Worm (Caenorhabditis elegans) whole organism, young adult: Measurements from ENCODE around the gene toc-1.

Experiments
- B0336.3 ChIP-seq: fragments of 200-800 bp; sonication (Bioruptor generic); IDR thresholded peaks from 2 replicates; pipeline ENCODE4 v1.3.6; 2022; ENCODE audit warnings: missing genetic modification characterization, missing compliant biosample characterization
- D2030.7 ChIP-seq: fragments of 200-800 bp; sonication (Bioruptor generic); IDR thresholded peaks from 2 replicates; pipeline ENCODE4 v1.3.6; 2022; ENCODE audit warnings: missing genetic modification reagents, missing genetic modification characterization, missing compliant biosample characterization
- F22D6.2 ChIP-seq: sonication (generic microtip); optimal IDR thresholded peaks from 2 replicates; lab custom pipeline; 2016; ENCODE audit warnings: mild to moderate bottlenecking, missing genetic modification characterization, missing compliant biosample characterization
- F37B4.10 ChIP-seq: fragments of 200-800 bp; sonication (Bioruptor generic); IDR thresholded peaks from 2 replicates; pipeline ENCODE4 v1.3.6; 2022; ENCODE audit warnings: missing genetic modification characterization, missing compliant biosample characterization
- F49E8.2 ChIP-seq: sonication (generic microtip); optimal IDR thresholded peaks from 3 replicates; lab custom pipeline; 2017; ENCODE audit warnings: missing genetic modification characterization, mild to moderate bottlenecking, missing compliant biosample characterization, antibody characterized with exemption, moderate library complexity; ENCODE audit not compliant: insufficient read depth
- F57A8.1 ChIP-seq: fragments of 200-800 bp; sonication (Bioruptor generic); optimal IDR thresholded peaks from 2 replicates; lab custom pipeline; 2018; ENCODE audit warnings: mild to moderate bottlenecking, missing genetic modification characterization, moderate library complexity, missing compliant biosample characterization
- T26A5.8 ChIP-seq: sonication (generic microtip); optimal IDR thresholded peaks from 2 replicates; lab custom pipeline; 2016; ENCODE audit warnings: missing genetic modification characterization, missing compliant biosample characterization
- ZK185.1 ChIP-seq: sonication (generic microtip); optimal IDR thresholded peaks from 2 replicates; lab custom pipeline; 2016; ENCODE audit warnings: mild to moderate bottlenecking, missing genetic modification characterization, missing compliant biosample characterization; ENCODE audit not compliant: poor library complexity, severe bottlenecking
- ama-1 ChIP-seq, 3 experiments: fragments of 150-350 bp in 1 of 3; sonication (generic microtip) in 2 of 3; optimal IDR thresholded peaks; 2 replicates each; lab custom pipeline; 2014 to 2018; ENCODE audit warnings: missing biosample characterization in 2 of 3, missing genetic modification characterization in 2 of 3, missing genetic modification reagents in 2 of 3
- attf-6 ChIP-seq: fragments of 200-800 bp; sonication (Bioruptor generic); IDR thresholded peaks from 2 replicates; pipeline ENCODE4 v1.3.6; 2022; ENCODE audit warnings: missing genetic modification reagents, missing genetic modification characterization, missing compliant biosample characterization
- bed-1 ChIP-seq: fragments of 200-800 bp; sonication (Bioruptor generic); IDR thresholded peaks from 2 replicates; pipeline ENCODE4 v1.3.6; 2022; ENCODE audit warnings: missing genetic modification reagents, missing genetic modification characterization, missing compliant biosample characterization
- ccch-3 ChIP-seq: fragments of 200-800 bp; sonication (Bioruptor generic); optimal IDR thresholded peaks from 2 replicates; lab custom pipeline; 2018; ENCODE audit warnings: mild to moderate bottlenecking, missing genetic modification characterization, missing compliant biosample characterization
- cebp-1 ChIP-seq, 2 experiments: fragments of 200-800 bp in 1 of 2; sonication (Bioruptor generic) in 1 of 2; sonication (generic microtip) in 1 of 2; IDR thresholded peaks in 1 of 2; optimal IDR thresholded peaks in 1 of 2; 2 replicates each; pipeline versions ENCODE4 v1.3.6 to Lab custom; 2017 to 2022; ENCODE audit warnings: missing compliant biosample characterization in 2 of 2, missing genetic modification characterization in 2 of 2, mild to moderate bottlenecking in 1 of 2, missing genetic modification reagents in 1 of 2, moderate library complexity in 1 of 2
- ceh-27 ChIP-seq: fragments of 200-800 bp; sonication (Bioruptor generic); optimal IDR thresholded peaks from 2 replicates; lab custom pipeline; 2018; ENCODE audit warnings: mild to moderate bottlenecking, missing genetic modification characterization, moderate library complexity, missing compliant biosample characterization
- ceh-40 ChIP-seq: fragments of 200-800 bp; sonication (Bioruptor generic); IDR thresholded peaks from 2 replicates; pipeline ENCODE4 v1.3.6; 2022; ENCODE audit warnings: missing genetic modification characterization, missing compliant biosample characterization
- dpff-1 ChIP-seq: sonication (generic microtip); optimal IDR thresholded peaks from 2 replicates; lab custom pipeline; 2017; ENCODE audit warnings: mild to moderate bottlenecking, missing genetic modification characterization, missing compliant biosample characterization
- egrh-3 ChIP-seq: fragments of 200-800 bp; sonication (Bioruptor generic); IDR thresholded peaks from 2 replicates; pipeline ENCODE4 v1.3.6; 2022; ENCODE audit warnings: missing genetic modification reagents, missing genetic modification characterization, missing compliant biosample characterization
- ets-4 ChIP-seq: fragments of 200-800 bp; sonication (Bioruptor generic); optimal IDR thresholded peaks from 2 replicates; lab custom pipeline; 2018; ENCODE audit warnings: mild to moderate bottlenecking, missing genetic modification characterization, missing compliant biosample characterization
- him-1 ChIP-seq: sonication (generic microtip); optimal IDR thresholded peaks from 2 replicates; lab custom pipeline; 2016; ENCODE audit warnings: missing genotype, missing genetic modification reagents, missing genetic modification characterization, missing compliant biosample characterization
- lag-1 ChIP-seq: fragments of 200-800 bp; sonication (Bioruptor generic); IDR thresholded peaks from 2 replicates; pipeline ENCODE4 v1.3.6; 2022; ENCODE audit warnings: missing genetic modification reagents, missing genetic modification characterization, missing compliant biosample characterization
- let-607 ChIP-seq, 2 experiments: fragments of 200-800 bp in 1 of 2; sonication (Bioruptor generic) in 1 of 2; sonication (generic microtip) in 1 of 2; optimal IDR thresholded peaks; 2 replicates each; lab custom pipeline; 2016 to 2018; ENCODE audit warnings: mild to moderate bottlenecking in 2 of 2, missing compliant biosample characterization in 2 of 2, missing genetic modification characterization in 2 of 2, moderate library complexity in 2 of 2, missing genotype in 1 of 2
- lin-35 ChIP-seq, 3 experiments: fragments of 150-350 bp in 2 of 3; sonication (generic microtip) in 1 of 3; optimal IDR thresholded peaks; 2 replicates each; lab custom pipeline; 2014 to 2018; ENCODE audit warnings: missing biosample characterization in 3 of 3, missing genetic modification characterization in 3 of 3, missing genetic modification reagents in 3 of 3
- lsy-27 ChIP-seq: sonication (generic microtip); optimal IDR thresholded peaks from 2 replicates; lab custom pipeline; 2017; ENCODE audit warnings: missing genetic modification characterization, mild to moderate bottlenecking, missing compliant biosample characterization, antibody characterized with exemption, missing genotype, borderline replicate concordance; ENCODE audit not compliant: insufficient read depth
- madf-3 ChIP-seq: fragments of 200-800 bp; sonication (Bioruptor generic); IDR thresholded peaks from 2 replicates; pipeline ENCODE4 v1.3.6; 2022; ENCODE audit warnings: missing genetic modification reagents, missing genetic modification characterization, missing compliant biosample characterization
- madf-6 ChIP-seq: fragments of 200-800 bp; sonication (Bioruptor generic); IDR thresholded peaks from 2 replicates; pipeline ENCODE4 v1.3.6; 2022; ENCODE audit warnings: missing genetic modification reagents, missing genetic modification characterization, missing compliant biosample characterization
- mcd-1 ChIP-seq: fragments of 200-800 bp; sonication (Bioruptor generic); IDR thresholded peaks from 2 replicates; pipeline ENCODE4 v1.3.6; 2022; ENCODE audit warnings: missing genetic modification reagents, missing genetic modification characterization, missing compliant biosample characterization
- mel-28 ChIP-seq: sonication (generic microtip); optimal IDR thresholded peaks from 2 replicates; lab custom pipeline; 2016; ENCODE audit warnings: borderline replicate concordance, mild to moderate bottlenecking, missing genetic modification characterization, missing compliant biosample characterization
- nfya-2 ChIP-seq: fragments of 200-800 bp; sonication (Bioruptor generic); IDR thresholded peaks from 2 replicates; pipeline ENCODE4 v1.3.6; 2022; ENCODE audit warnings: missing genetic modification reagents, missing genetic modification characterization, missing compliant biosample characterization
- nfyb-1 ChIP-seq: fragments of 200-800 bp; sonication (Bioruptor generic); IDR thresholded peaks from 2 replicates; pipeline ENCODE4 v1.3.6; 2022; ENCODE audit warnings: missing genetic modification reagents, missing genetic modification characterization, missing compliant biosample characterization
- nhr-80 ChIP-seq: sonication (generic microtip); optimal IDR thresholded peaks from 2 replicates; lab custom pipeline; 2016; ENCODE audit warnings: missing genetic modification characterization, missing compliant biosample characterization
- pbrm-1 ChIP-seq: fragments of 200-800 bp; sonication (Bioruptor generic); IDR thresholded peaks from 2 replicates; pipeline ENCODE4 v1.3.6; 2022; ENCODE audit warnings: missing genetic modification reagents, missing genetic modification characterization, missing compliant biosample characterization
- rcor-1 ChIP-seq: fragments of 200-800 bp; sonication (Bioruptor generic); IDR thresholded peaks from 2 replicates; pipeline ENCODE4 v1.3.6; 2022; ENCODE audit warnings: missing genetic modification reagents, missing genetic modification characterization, missing compliant biosample characterization
- rec-8 ChIP-seq, 2 experiments: sonication (generic microtip); optimal IDR thresholded peaks; 2 replicates each; lab custom pipeline; 2016; ENCODE audit warnings: mild to moderate bottlenecking in 2 of 2, missing genetic modification characterization in 2 of 2, missing genetic modification reagents in 2 of 2, missing genotype in 2 of 2, missing biosample characterization in 1 of 2, missing compliant biosample characterization in 1 of 2, moderate library complexity in 1 of 2
- rpc-1 ChIP-seq, 2 experiments: fragments of 150-350 bp in 1 of 2; sonication (generic microtip) in 1 of 2; optimal IDR thresholded peaks; 2 replicates each; lab custom pipeline; 2014 to 2018; ENCODE audit warnings: missing biosample characterization in 1 of 2, missing genetic modification characterization in 1 of 2, missing genetic modification reagents in 1 of 2, missing genotype in 1 of 2
- sptf-2 ChIP-seq: fragments of 200-800 bp; sonication (Bioruptor generic); optimal IDR thresholded peaks from 2 replicates; lab custom pipeline; 2018; ENCODE audit warnings: mild to moderate bottlenecking, missing genetic modification characterization, missing compliant biosample characterization
- xnd-1 ChIP-seq: sonication (generic microtip); optimal IDR thresholded peaks from 2 replicates; lab custom pipeline; 2016; ENCODE audit warnings: missing genotype, missing genetic modification reagents, missing genetic modification characterization, missing compliant biosample characterization
- ztf-22 ChIP-seq: fragments of 200-800 bp; sonication (Bioruptor generic); optimal IDR thresholded peaks from 2 replicates; lab custom pipeline; 2018; ENCODE audit warnings: mild to moderate bottlenecking, missing genetic modification characterization, moderate library complexity, missing compliant biosample characterization
- ztf-28 ChIP-seq: fragments of 200-800 bp; sonication (Bioruptor generic); IDR thresholded peaks from 2 replicates; pipeline ENCODE4 v1.3.6; 2022; ENCODE audit warnings: missing genetic modification reagents, missing genetic modification characterization, missing compliant biosample characterization

toc-1 gene

ce11 chrIII:5263299-5263993 is 11.6 kb upstream of the toc-1 start, which contains the start of the genes C34E10.9 and hap-1:
Gene C34E10.9, minus strand, starts transcription at chrIII:5263399.
Gene hap-1, plus strand, starts transcription at chrIII:5263943.
- TF ChIP-seq lag-1 (no peak), rcor-1 (GFP tag; lab: Robert Waterston, UW) (no peak), mel-28 (tag; lab: Kevin White, UChicago) (no peak), F37B4.10 (GFP tag; lab: Robert Waterston, UW) (no peak), nhr-80 (tag; lab: Kevin White, UChicago) (no peak), madf-3 (GFP tag; lab: Robert Waterston, UW) (no peak), F57A8.1 (GFP tag; lab: Kevin White, UChicago) (no peak), bed-1 (GFP tag; lab: Robert Waterston, UW) (no peak), T26A5.8 (tag; lab: Kevin White, UChicago) (no peak), B0336.3 (GFP tag; lab: Robert Waterston, UW) (no peak), pbrm-1 (GFP tag; lab: Robert Waterston, UW) (no peak)

ce11 chrIII:5264813-5265212 is 10.2 kb upstream of the toc-1 start, which contains the start of gene gro-1:
Gene gro-1, plus strand, starts transcription at chrIII:5265113.
- TF ChIP-seq lsy-27 (tag; lab: Kevin White, UChicago) (no peak), sptf-2 (GFP tag; lab: Kevin White, UChicago) (no peak), cebp-1 (GFP tag; IDR thresholded peaks at IDR 0.05; lab: Robert Waterston, UW) (no peak), cebp-1 (tag; optimal IDR thresholded peaks at IDR 0.05; lab: Kevin White, UChicago) (no peak), F49E8.2 (tag; lab: Kevin White, UChicago) (no peak), nfya-2 (GFP tag; lab: Robert Waterston, UW) (no peak), ceh-40 (GFP tag; lab: Robert Waterston, UW) (no peak), ztf-28 (GFP tag; lab: Robert Waterston, UW) (no peak), mcd-1 (no peak), ets-4 (GFP tag; lab: Kevin White, UChicago) (no peak), D2030.7 (no peak)

ce11 chrIII:5267217-5267906 is 7.7 kb upstream of the toc-1 start, which contains the start of gene ZC395.5:
Gene ZC395.5, plus strand, starts transcription at chrIII:5267848.
- no peak for TF ChIP-seq rpc-1 (optimal IDR thresholded peaks at IDR 0.05; lab: Kevin White, UChicago)
- peak; percentile 45 for TF ChIP-seq rpc-1 (tag; optimal IDR thresholded peaks at IDR 0.05; lab: Kevin White, UChicago)
- no peak for TF ChIP-seq ccch-3 (GFP tag; lab: Kevin White, UChicago)
- TF ChIP-seq rec-8 (tag; optimal IDR thresholded peaks at IDR 0.05; lab: Kevin White, UChicago): no peak
- peak; percentile 17 for TF ChIP-seq ceh-27 (GFP tag; lab: Kevin White, UChicago)
- TF ChIP-seq him-1 (tag; lab: Kevin White, UChicago): peak; percentile 4
- TF ChIP-seq attf-6 (GFP tag; lab: Robert Waterston, UW): no peak
- TF ChIP-seq lin-35 (GFP tag; optimal IDR thresholded peaks at IDR 0.05; lab: Kevin White, UChicago): peak in 1 of 3 experiments; percentile 31
- peak; percentile 17 for TF ChIP-seq nhr-80 (tag; lab: Kevin White, UChicago)

- TF ChIP-seq F22D6.2 (no peak), ZK185.1 (no peak), ztf-22 (GFP tag; lab: Kevin White, UChicago) (no peak), dpff-1 (tag; lab: Kevin White, UChicago) (no peak), egrh-3 (GFP tag; lab: Robert Waterston, UW) (no peak), ama-1 (optimal IDR thresholded peaks at IDR 0.05; lab: Kevin White, UChicago) (no peak), ama-1 (GFP tag; optimal IDR thresholded peaks at IDR 0.05; lab: Kevin White, UChicago) (no peak), let-607 (tag; optimal IDR thresholded peaks at IDR 0.05; lab: Kevin White, UChicago) (peak in 1 of 2 experiments; percentile 19), nfyb-1 (GFP tag; lab: Robert Waterston, UW) (no peak), bed-1 (GFP tag; lab: Robert Waterston, UW) (no peak), xnd-1 (tag; lab: Kevin White, UChicago) (no peak), lin-35 (GFP tag; optimal IDR thresholded peaks at IDR 0.05; lab: Kevin White, UChicago) (peak in 1 of 3 experiments; percentile 13), ztf-28 (GFP tag; lab: Robert Waterston, UW) (0 out of 2 replicates have a peak, but pooled peaks have one; percentile 0), madf-6 (GFP tag; lab: Robert Waterston, UW) (no peak)
These were observed 6.6 kb upstream of the toc-1 start for ce11 chrIII:5268486-5268885.
